Fruit fly (Drosophila melanogaster) whole organism, pupa: Measurements from ENCODE around the gene Prdm13.
"Not testable (repeated sequence)": the region's sequence is repeated elsewhere in the genome, so short reads cannot be mapped to it uniquely, and the experiment has no call there.

Source experiments
- CG10348 ChIP-seq: fragments of 200-800 bp; sonication (Bioruptor generic); IDR thresholded peaks from 2 replicates; pipeline ENCODE4 v1.3.6; 2022; ENCODE audit warnings: missing biosample characterization, missing genetic modification characterization
- CG12605 ChIP-seq: fragments of 200-800 bp; sonication (Bioruptor generic); IDR thresholded peaks from 2 replicates; pipeline ENCODE4 v1.3.6; 2022; ENCODE audit warnings: missing biosample characterization, missing genetic modification characterization
- CG13204 ChIP-seq: fragments of 200-800 bp; sonication (Bioruptor generic); optimal IDR thresholded peaks from 2 replicates; lab custom pipeline; 2018; ENCODE audit warnings: missing biosample characterization, mild to moderate bottlenecking, missing genetic modification characterization, moderate library complexity
- CG14655 ChIP-seq: fragments of 200-800 bp; sonication (Bioruptor generic); optimal IDR thresholded peaks from 3 replicates; lab custom pipeline; 2017; ENCODE audit warnings: mild to moderate bottlenecking, missing biosample characterization, missing genetic modification reagents, missing genetic modification characterization
- CG15710 ChIP-seq: fragments of 200-800 bp; sonication (Bioruptor generic); optimal IDR thresholded peaks from 2 replicates; lab custom pipeline; 2018; ENCODE audit warnings: missing biosample characterization, mild to moderate bottlenecking, missing genetic modification characterization, moderate library complexity
- CG17806 ChIP-seq: fragments of 200-800 bp; sonication (Bioruptor generic); optimal IDR thresholded peaks from 2 replicates; lab custom pipeline; 2018; ENCODE audit warnings: missing biosample characterization, mild to moderate bottlenecking, missing genetic modification characterization, moderate library complexity
- CG32121 ChIP-seq: fragments of 200-800 bp; sonication (Bioruptor generic); IDR thresholded peaks from 2 replicates; pipeline ENCODE4 v1.3.6; 2022; ENCODE audit warnings: missing biosample characterization, missing genetic modification characterization
- CG34367 ChIP-seq: fragments of 200-800 bp; sonication (Bioruptor generic); optimal IDR thresholded peaks from 2 replicates; lab custom pipeline; 2018; ENCODE audit warnings: missing biosample characterization, mild to moderate bottlenecking, missing genetic modification characterization
- CG4496 ChIP-seq: fragments of 200-800 bp; sonication (Bioruptor generic); IDR thresholded peaks from 3 replicates; pipeline ENCODE4 v1.3.6; 2022; ENCODE audit warnings: missing biosample characterization, missing genetic modification characterization
- CG8159 ChIP-seq: fragments of 200-800 bp; sonication (Bioruptor generic); optimal IDR thresholded peaks from 3 replicates; lab custom pipeline; 2018; ENCODE audit warnings: missing biosample characterization, mild to moderate bottlenecking, missing genetic modification characterization, moderate library complexity
- CG8301 ChIP-seq: fragments of 200-800 bp; sonication (Bioruptor generic); optimal IDR thresholded peaks from 2 replicates; lab custom pipeline; 2018; ENCODE audit warnings: missing biosample characterization, mild to moderate bottlenecking, missing genetic modification characterization
- CG9948 ChIP-seq: fragments of 200-800 bp; sonication (Bioruptor generic); optimal IDR thresholded peaks from 2 replicates; lab custom pipeline; 2018; ENCODE audit warnings: missing biosample characterization, mild to moderate bottlenecking, missing genetic modification characterization, moderate library complexity
- D1 ChIP-seq: fragments of 200-800 bp; sonication (Bioruptor generic); optimal IDR thresholded peaks from 2 replicates; lab custom pipeline; 2018; ENCODE audit warnings: missing biosample characterization, mild to moderate bottlenecking, missing genetic modification characterization, moderate library complexity
- EcR ChIP-seq: fragments of 200-800 bp; sonication (Bioruptor generic); optimal IDR thresholded peaks from 3 replicates; lab custom pipeline; 2019; ENCODE audit warnings: missing biosample characterization, missing genetic modification characterization, mild to moderate bottlenecking, moderate library complexity, missing genetic modification reagents
- Ets98B ChIP-seq: fragments of 200-800 bp; sonication (Bioruptor generic); IDR thresholded peaks from 2 replicates; pipeline ENCODE4 v1.3.6; 2022; ENCODE audit warnings: missing biosample characterization, missing genetic modification characterization
- Pif1A ChIP-seq: fragments of 200-800 bp; sonication (Bioruptor generic); optimal IDR thresholded peaks from 3 replicates; lab custom pipeline; 2016; ENCODE audit warnings: missing biosample characterization, missing genetic modification characterization
- Pif1B ChIP-seq: fragments of 200-800 bp; sonication (Bioruptor generic); optimal IDR thresholded peaks from 3 replicates; lab custom pipeline; 2016; ENCODE audit warnings: missing biosample characterization, missing genetic modification characterization
- Snoo ChIP-seq: fragments of 200-800 bp; sonication (Bioruptor generic); optimal IDR thresholded peaks from 3 replicates; lab custom pipeline; 2017; ENCODE audit warnings: missing biosample characterization, mild to moderate bottlenecking, missing genetic modification characterization, inconsistent platforms
- fd96Ca ChIP-seq: fragments of 200-800 bp; sonication (Bioruptor generic); IDR thresholded peaks from 3 replicates; pipeline ENCODE4 v1.3.6; 2022; ENCODE audit warnings: missing biosample characterization, missing genetic modification characterization
- gl ChIP-seq: fragments of 200-800 bp; sonication (Bioruptor generic); optimal IDR thresholded peaks from 2 replicates; lab custom pipeline; 2018; ENCODE audit warnings: missing biosample characterization, mild to moderate bottlenecking, missing genetic modification characterization
- rn ChIP-seq: fragments of 200-800 bp; sonication (Bioruptor generic); IDR thresholded peaks from 2 replicates; pipeline ENCODE4 v1.3.6; 2022; ENCODE audit warnings: missing biosample characterization, missing genetic modification characterization

The Prdm13 gene

dm6 chr3L:6150757-6151354 lies 12.1 kb upstream of the Prdm13 start, which contains the start of the genes Cpr65Ax2 and Lcp65Aa:
Gene Cpr65Ax2, minus strand, starts transcription at chr3L:6150857.
Gene Lcp65Aa, plus strand, starts transcription at chr3L:6151304.
- TF ChIP-seq EcR (GFP tag; lab: Kevin White, UChicago); CG14655 (GFP tag; lab: Kevin White, UChicago); D1 (tag; lab: Kevin White, UChicago): not testable (repeated sequence)

DNA sequence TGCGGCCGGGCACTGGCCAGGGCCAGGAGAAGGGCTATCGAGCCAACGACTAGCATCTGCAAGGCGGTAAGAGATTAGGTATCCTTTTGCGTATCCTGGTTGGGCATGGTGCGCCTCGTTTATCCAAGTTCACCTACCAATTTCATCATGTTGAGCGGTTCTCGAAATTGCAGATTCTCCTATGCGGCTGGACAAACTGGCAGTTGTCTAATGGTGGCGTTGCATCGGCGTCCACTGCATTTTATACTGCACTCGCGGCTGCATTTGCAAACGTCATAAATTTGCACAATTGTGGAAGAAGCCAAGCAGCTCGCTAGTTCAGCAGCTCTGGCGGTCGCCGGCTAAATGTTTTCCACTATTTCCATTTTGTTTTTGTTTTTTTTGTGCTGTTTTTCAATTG lies 10.4 kb upstream of the Prdm13 start, which contains the start of gene Acp65Aa:
TSS of gene Acp65Aa (minus strand) at position 215 of the 400 bp plus-strand sequence.
- TF ChIP-seq CG15710 (tag; lab: Kevin White, UChicago) (no peak), CG34367 (tag; lab: Kevin White, UChicago) (no peak), Pif1A (GFP tag; lab: Kevin White, UChicago) (no peak), D1 (tag; lab: Kevin White, UChicago) (no peak), CG10348 (GFP tag; lab: Robert Waterston, UW) (no peak), Pif1B (no peak), EcR (GFP tag; lab: Kevin White, UChicago) (no peak), rn (GFP tag; lab: Robert Waterston, UW) (no peak), CG4496 (no peak), Ets98B (GFP tag; lab: Robert Waterston, UW) (no peak), CG17806 (tag; lab: Kevin White, UChicago) (no peak), CG14655 (GFP tag; lab: Kevin White, UChicago) (no peak), CG32121 (GFP tag; lab: Robert Waterston, UW) (no peak), CG13204 (no peak), gl (no peak)

dm6 chr3L:6154951-6155394 lies 8.0 kb upstream of the Prdm13 start:
- TF ChIP-seq EcR (GFP tag; lab: Kevin White, UChicago): peak; percentile 73
- TF ChIP-seq CG9948 (tag; lab: Kevin White, UChicago): no peak
- TF ChIP-seq CG32121 (GFP tag; lab: Robert Waterston, UW): peak; percentile 37; the same call in 1 of the 2 replicates
- TF ChIP-seq CG10348 (GFP tag; lab: Robert Waterston, UW): no peak
- TF ChIP-seq Snoo (tag; lab: Kevin White, UChicago): peak; percentile 43
- peak; percentile 65 for TF ChIP-seq CG15710 (tag; lab: Kevin White, UChicago)
- peak; percentile 35 for TF ChIP-seq CG17806 (tag; lab: Kevin White, UChicago)
- peak; percentile 89 for TF ChIP-seq CG13204
- peak; percentile 68 for TF ChIP-seq gl
- peak; percentile 81 for TF ChIP-seq Pif1A (GFP tag; lab: Kevin White, UChicago)
- TF ChIP-seq D1 (tag; lab: Kevin White, UChicago): no peak
- TF ChIP-seq Pif1B: peak; percentile 71
- peak; percentile 91 for TF ChIP-seq CG12605 (GFP tag; lab: Robert Waterston, UW)
- TF ChIP-seq CG14655 (GFP tag; lab: Kevin White, UChicago): no peak
- no peak for TF ChIP-seq CG8301 (tag; lab: Kevin White, UChicago)
- peak; percentile 61; the same call in 1 of the 2 replicates for TF ChIP-seq Ets98B (GFP tag; lab: Robert Waterston, UW)
- TF ChIP-seq CG4496: peak; percentile 77
- 0 out of 3 replicates have a peak, but pooled peaks have one; percentile 42 for TF ChIP-seq fd96Ca (GFP tag; lab: Robert Waterston, UW)
- TF ChIP-seq CG8159 (tag; lab: Kevin White, UChicago): peak; percentile 42
- TF ChIP-seq CG34367 (tag; lab: Kevin White, UChicago): peak; percentile 59
- no peak for TF ChIP-seq rn (GFP tag; lab: Robert Waterston, UW)

- TF ChIP-seq CG8301 (tag; lab: Kevin White, UChicago) (no peak), fd96Ca (GFP tag; lab: Robert Waterston, UW) (no peak), CG10348 (GFP tag; lab: Robert Waterston, UW) (no peak), gl (no peak), CG4496 (no peak), Ets98B (GFP tag; lab: Robert Waterston, UW) (no peak), D1 (tag; lab: Kevin White, UChicago) (no peak), CG9948 (tag; lab: Kevin White, UChicago) (no peak), EcR (GFP tag; lab: Kevin White, UChicago) (no peak), CG15710 (tag; lab: Kevin White, UChicago) (no peak), Pif1B (no peak), CG32121 (GFP tag; lab: Robert Waterston, UW) (no peak; the same call in 1 of the 2 replicates), CG12605 (GFP tag; lab: Robert Waterston, UW) (no peak), Snoo (tag; lab: Kevin White, UChicago) (no peak), CG14655 (GFP tag; lab: Kevin White, UChicago) (no peak), Pif1A (GFP tag; lab: Kevin White, UChicago) (no peak)
Measured at dm6 chr3L:6157327-6158032, 5.4 kb upstream of the Prdm13 start, which contains the start of gene CG13297. Gene CG13297, minus strand, starts transcription at chr3L:6157377.

DNA sequence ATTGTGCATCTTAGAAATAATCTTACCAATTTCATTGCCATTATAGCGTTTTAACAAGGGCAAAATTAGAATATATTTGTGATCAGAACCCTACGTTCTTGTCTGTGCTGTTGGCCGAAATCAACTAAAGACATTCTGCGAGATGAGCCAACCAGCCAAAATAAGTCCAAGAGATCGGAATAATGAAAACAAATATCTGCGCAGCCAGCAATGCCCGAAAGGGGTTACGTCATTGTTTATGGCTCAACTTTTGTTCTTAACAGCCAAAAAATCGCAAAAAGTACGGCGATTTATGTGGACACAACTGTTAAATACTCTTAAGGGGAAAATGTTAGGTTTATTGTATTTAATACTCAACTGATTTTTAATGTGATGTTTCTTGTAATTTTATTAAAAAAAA lies 4.4 kb upstream of the Prdm13 start, which contains the start of gene Cpr65Ay:
TSS of gene Cpr65Ay (minus strand) at position 101 of the 400 bp plus-strand sequence.
- no peak for TF ChIP-seq CG13204
